Fruit fly (Drosophila melanogaster): ENCODE data around the gene cu.

cu gene

DNA sequence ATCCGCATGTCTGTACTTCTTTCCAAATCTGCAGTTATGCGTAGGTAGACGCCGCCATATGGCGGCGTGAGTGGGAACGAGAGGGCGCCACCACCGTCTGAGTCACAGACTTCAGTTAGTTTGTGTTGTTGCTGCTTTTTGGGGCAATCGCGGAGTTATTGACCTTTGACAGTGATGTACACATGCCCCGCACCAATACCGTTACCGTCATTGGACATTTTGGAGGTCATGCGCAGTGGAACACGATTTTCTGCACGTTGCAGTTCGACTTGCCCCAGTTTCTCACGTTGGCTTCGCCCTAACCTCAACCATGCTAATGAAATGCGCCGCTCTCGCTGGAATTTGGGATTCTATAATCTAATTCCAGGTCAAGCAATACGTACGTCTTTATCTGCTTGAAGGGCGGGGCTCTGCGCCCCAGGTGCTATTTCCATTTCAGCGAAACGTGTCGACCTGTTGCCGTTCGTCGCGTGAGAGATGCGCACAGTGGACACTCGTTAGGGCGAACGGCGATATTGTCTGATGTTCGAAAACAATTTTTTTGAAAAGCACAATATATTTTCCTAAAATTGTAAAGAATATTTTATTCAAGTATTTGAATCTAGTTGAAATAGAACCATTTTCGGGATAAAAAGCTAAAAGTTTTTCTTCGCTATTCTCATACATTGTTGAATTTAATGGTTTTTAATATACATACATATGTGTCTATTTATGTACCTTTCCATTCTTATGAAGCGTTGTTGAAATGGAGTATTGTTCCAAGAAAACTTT, 14.1 kb downstream of the cu start:
- TF ChIP-seq CG11762 (GFP tag; optimal IDR thresholded peaks at IDR 0.05; ENCODE audit: insufficient read depth) (no peak), Sox102F (GFP tag; optimal IDR thresholded peaks at IDR 0.05) (peak; percentile 72), salr (GFP tag; optimal IDR thresholded peaks at IDR 0.05) (peak in 1 of 2 experiments; percentile 26), fkh (GFP tag; optimal IDR thresholded peaks at IDR 0.05) (no peak), net (GFP tag; optimal IDR thresholded peaks at IDR 0.05) (peak; percentile 72), Lpt (GFP tag; optimal IDR thresholded peaks at IDR 0.05) (peak; percentile 36), dac (GFP tag; optimal IDR thresholded peaks at IDR 0.05) (peak; percentile 21), Ets96B (tag; optimal IDR thresholded peaks at IDR 0.05) (peak; percentile 42), CG10669 (GFP tag; optimal IDR thresholded peaks at IDR 0.05) (peak; percentile 53), Sox15 (GFP tag; optimal IDR thresholded peaks at IDR 0.05) (peak; percentile 62), CG32006 (GFP tag; optimal IDR thresholded peaks at IDR 0.05) (peak; percentile 65), Hr39 (GFP tag; optimal IDR thresholded peaks at IDR 0.05) (peak; percentile 81), Eip93F (GFP tag; optimal IDR thresholded peaks at IDR 0.05) (peak; percentile 8), Eip78C (GFP tag) (peak; percentile 88), dsx (GFP tag; optimal IDR thresholded peaks at IDR 0.05; ENCODE audit: poor library complexity, severe bottlenecking) (peak; percentile 12), CG8119 (GFP tag; IDR thresholded peaks at IDR 0.05) (peak; percentile 53; the same call in 2 of the 3 replicates), Hr4 (GFP tag; optimal IDR thresholded peaks at IDR 0.05) (peak; percentile 80), topi (GFP tag; optimal IDR thresholded peaks at IDR 0.05) (peak; percentile 79), CG34406 (GFP tag; optimal IDR thresholded peaks at IDR 0.05) (peak; percentile 48), CG31627 (GFP tag; optimal IDR thresholded peaks at IDR 0.05) (peak; percentile 83), Smox (GFP tag; optimal IDR thresholded peaks at IDR 0.05) (peak; percentile 79), CG8632 (GFP tag; optimal IDR thresholded peaks at IDR 0.05) (peak; percentile 54), esn (GFP tag; optimal IDR thresholded peaks at IDR 0.05) (peak; percentile 83), svp (GFP tag) (peak; percentile 95), ss (GFP tag; optimal IDR thresholded peaks at IDR 0.05) (peak; percentile 14 to 39), CG7368 (GFP tag; optimal IDR thresholded peaks at IDR 0.05) (peak; percentile 43), cyc (GFP tag; optimal IDR thresholded peaks at IDR 0.05) (peak; percentile 75), spab (GFP tag; optimal IDR thresholded peaks at IDR 0.05) (no peak), Met (GFP tag; optimal IDR thresholded peaks at IDR 0.05) (peak; percentile 81), Ets21C (GFP tag; optimal IDR thresholded peaks at IDR 0.05) (peak; percentile 66), Blimp-1 (GFP tag; optimal IDR thresholded peaks at IDR 0.05) (peak; percentile 28), acj6 (GFP tag; optimal IDR thresholded peaks at IDR 0.05) (peak; percentile 64), CG3032 (tag; optimal IDR thresholded peaks at IDR 0.05) (peak; percentile 49), CG6163 (GFP tag; IDR thresholded peaks at IDR 0.05) (peak; percentile 70), CG8319 (GFP tag; optimal IDR thresholded peaks at IDR 0.05) (peak; percentile 7), lz (GFP tag; optimal IDR thresholded peaks at IDR 0.05) (peak; percentile 83), CG6808 (GFP tag; optimal IDR thresholded peaks at IDR 0.05) (peak; percentile 14), fd59A (GFP tag; optimal IDR thresholded peaks at IDR 0.05) (peak; percentile 7), CG9139 (GFP tag; optimal IDR thresholded peaks at IDR 0.05) (no peak), CG6276 (GFP tag; optimal IDR thresholded peaks at IDR 0.05) (no peak), CG11902 (GFP tag; optimal IDR thresholded peaks at IDR 0.05) (peak; percentile 50), CG6792 (GFP tag; optimal IDR thresholded peaks at IDR 0.05) (peak; percentile 57), CG15336 (GFP tag; IDR thresholded peaks at IDR 0.05) (peak; percentile 69), CG11294 (GFP tag; IDR thresholded peaks at IDR 0.05) (no peak), eg (GFP tag; IDR thresholded peaks at IDR 0.05) (peak; percentile 80), vri (GFP tag; optimal IDR thresholded peaks at IDR 0.05) (peak; percentile 39), CG1621 (tag; optimal IDR thresholded peaks at IDR 0.05) (no peak), CG4318 (GFP tag; optimal IDR thresholded peaks at IDR 0.05) (no peak), Gug (GFP tag; IDR thresholded peaks at IDR 0.05) (peak; percentile 55), CG10631 (GFP tag; optimal IDR thresholded peaks at IDR 0.05) (peak; percentile 54)
